Worm (Caenorhabditis elegans) whole organism, L4 larva: ENCODE data around the gene srw-26.

Source experiments
- ama-1 ChIP-seq: fragments of 150-350 bp; optimal IDR thresholded peaks from 2 replicates; lab custom pipeline; 2014; ENCODE audit warnings: inconsistent platforms, mixed read lengths
- egl-27 ChIP-seq: sonication (generic microtip); optimal IDR thresholded peaks from 3 replicates; lab custom pipeline; 2017; ENCODE audit warnings: missing biosample characterization, missing genetic modification reagents, missing genetic modification characterization
- mep-1 ChIP-seq: fragments of 150-350 bp; sonication (generic microtip); optimal IDR thresholded peaks from 3 replicates; lab custom pipeline; 2014; ENCODE audit warnings: missing biosample characterization, missing genetic modification characterization
- nhr-28 ChIP-seq: fragments of 150-350 bp; optimal IDR thresholded peaks from 2 replicates; lab custom pipeline; 2014; ENCODE audit warnings: missing biosample characterization, missing genetic modification characterization
- nhr-76 ChIP-seq: fragments of 150-350 bp; optimal IDR thresholded peaks from 2 replicates; lab custom pipeline; 2014; ENCODE audit warnings: missing biosample characterization, missing genetic modification characterization
- pha-4 ChIP-seq, 2 experiments: fragments of 150-350 bp in 1 of 2; fragments of 200-800 bp in 1 of 2; sonication (Bioruptor generic) in 1 of 2; IDR thresholded peaks in 1 of 2; optimal IDR thresholded peaks in 1 of 2; 2 replicates each; pipeline versions ENCODE4 v1.3.6 to Lab custom; 2014 to 2022; ENCODE audit warnings: missing genetic modification characterization in 2 of 2, missing genetic modification reagents in 2 of 2, missing biosample characterization in 1 of 2, missing compliant biosample characterization in 1 of 2

ce11 chrV:15912677-15913076 lies 19.6 kb downstream of the srw-26 start:
- TF ChIP-seq ama-1 (lab: Kevin White, UChicago): no peak
- no peak for TF ChIP-seq mep-1 (tag; lab: Kevin White, UChicago)
- TF ChIP-seq nhr-76: no peak
- TF ChIP-seq pha-4 (GFP tag; IDR thresholded peaks at IDR 0.05; lab: Robert Waterston, UW): no peak
- TF ChIP-seq pha-4 (tag; optimal IDR thresholded peaks at IDR 0.05; lab: Kevin White, UChicago): no peak
- TF ChIP-seq nhr-28 (tag; lab: Kevin White, UChicago): no peak
- TF ChIP-seq egl-27 (tag; lab: Kevin White, UChicago): no peak
